Worm (Caenorhabditis elegans): Measurements from ENCODE around the gene F55B12.10.

DNA sequence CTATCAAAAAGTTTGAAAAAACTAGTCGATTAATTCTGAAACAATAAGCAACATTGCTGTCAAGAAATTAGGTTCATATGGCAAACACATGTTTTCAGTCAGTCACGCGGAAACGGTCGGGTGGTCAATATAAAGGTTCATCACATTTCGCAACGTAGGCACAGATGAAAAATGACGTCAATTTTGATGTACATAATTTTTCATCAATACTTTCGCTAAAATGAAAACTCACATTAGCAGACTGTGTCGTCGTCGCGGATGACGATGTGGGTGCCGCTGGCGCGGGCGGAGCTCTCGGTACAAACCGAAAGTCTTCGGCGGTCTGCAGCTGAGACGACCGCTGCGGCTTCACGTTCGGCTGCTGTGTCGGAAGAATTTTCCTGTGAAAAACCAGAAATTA, 35.6 kb upstream of the F55B12.10 start, which contains the start of gene swan-2:
- TF ChIP-seq lin-15B (tag; optimal IDR thresholded peaks at IDR 0.05), result no peak
- TF ChIP-seq zag-1 (tag; optimal IDR thresholded peaks at IDR 0.05), result no peak
- no peak for TF ChIP-seq egl-27 (tag; optimal IDR thresholded peaks at IDR 0.05)
- TF ChIP-seq ama-1 (optimal IDR thresholded peaks at IDR 0.05), result no peak
- TF ChIP-seq efl-1 (optimal IDR thresholded peaks at IDR 0.05), result no peak
- peak in 1 of 2 experiments; percentile 88 for TF ChIP-seq efl-1 (GFP tag; optimal IDR thresholded peaks at IDR 0.05 in 1 of 2)
- TF ChIP-seq mab-9 (GFP tag; IDR thresholded peaks at IDR 0.05), result no peak
- TF ChIP-seq nhr-12 (tag; optimal IDR thresholded peaks at IDR 0.05), result no peak
- TF ChIP-seq pag-3 (tag; optimal IDR thresholded peaks at IDR 0.05; ENCODE audit: borderline replicate concordance, insufficient read depth), result no peak
- TF ChIP-seq mep-1 (tag; optimal IDR thresholded peaks at IDR 0.05), result no peak

All from whole organism, L1 larva.